Worm (Caenorhabditis elegans) whole organism, mixed stage, embryonic: Measurements from ENCODE around the gene nhx-3.

Experiments used
- M03D4.4 ChIP-seq: sonication (generic microtip); optimal IDR thresholded peaks from 2 replicates; lab custom pipeline; 2017; ENCODE audit warnings: mild to moderate bottlenecking, missing genetic modification characterization, missing compliant biosample characterization
- bed-3 ChIP-seq: fragments of 200-800 bp; sonication (Bioruptor generic); optimal IDR thresholded peaks from 3 replicates; lab custom pipeline; 2018; ENCODE audit warnings: mild to moderate bottlenecking, missing genetic modification characterization, moderate library complexity, missing compliant biosample characterization
- blmp-1 ChIP-seq: fragments of 150-350 bp; optimal IDR thresholded peaks from 2 replicates; lab custom pipeline; 2014; ENCODE audit warnings: missing biosample characterization, missing genetic modification characterization
- ceh-39 ChIP-seq: fragments of 150-350 bp; optimal IDR thresholded peaks from 2 replicates; lab custom pipeline; 2014; ENCODE audit warnings: missing biosample characterization, missing genetic modification characterization
- ceh-43 ChIP-seq: fragments of 200-800 bp; sonication (Bioruptor generic); optimal IDR thresholded peaks from 2 replicates; lab custom pipeline; 2018; ENCODE audit warnings: mild to moderate bottlenecking, missing genetic modification characterization, moderate library complexity, missing compliant biosample characterization
- ceh-83 ChIP-seq: fragments of 200-800 bp; sonication (Bioruptor generic); optimal IDR thresholded peaks from 2 replicates; lab custom pipeline; 2018; ENCODE audit warnings: mild to moderate bottlenecking, missing genetic modification characterization, missing compliant biosample characterization
- cnd-1 ChIP-seq: fragments of 200-800 bp; sonication (Bioruptor generic); optimal IDR thresholded peaks from 2 replicates; lab custom pipeline; 2018; ENCODE audit warnings: mild to moderate bottlenecking, missing genetic modification characterization, missing compliant biosample characterization
- elt-1 ChIP-seq: sonication (generic microtip); optimal IDR thresholded peaks from 2 replicates; lab custom pipeline; 2017; ENCODE audit warnings: missing genetic modification characterization, mild to moderate bottlenecking, missing compliant biosample characterization, antibody characterized with exemption, moderate library complexity, borderline replicate concordance; ENCODE audit not compliant: insufficient read depth
- elt-3 ChIP-seq: fragments of 150-350 bp; optimal IDR thresholded peaks from 2 replicates; lab custom pipeline; 2014; ENCODE audit warnings: missing biosample characterization, missing genetic modification characterization
- ham-2 ChIP-seq: fragments of 200-800 bp; sonication (Bioruptor generic); optimal IDR thresholded peaks from 2 replicates; lab custom pipeline; 2018; ENCODE audit warnings: mild to moderate bottlenecking, missing genetic modification characterization, missing compliant biosample characterization
- hlh-1 ChIP-seq: fragments of 150-350 bp; optimal IDR thresholded peaks from 2 replicates; lab custom pipeline; 2014; ENCODE audit warnings: missing biosample characterization, missing genetic modification reagents, missing genetic modification characterization
- lin-13 ChIP-seq: fragments of 150-350 bp; optimal IDR thresholded peaks from 2 replicates; lab custom pipeline; 2014; ENCODE audit warnings: missing biosample characterization, missing genetic modification characterization
- lin-32 ChIP-seq: fragments of 200-800 bp; sonication (Bioruptor generic); optimal IDR thresholded peaks from 2 replicates; lab custom pipeline; 2018; ENCODE audit warnings: mild to moderate bottlenecking, missing genetic modification characterization, missing compliant biosample characterization
- lsy-2 ChIP-seq: fragments of 150-350 bp; optimal IDR thresholded peaks from 2 replicates; lab custom pipeline; 2014; ENCODE audit warnings: missing biosample characterization, missing genetic modification characterization
- mab-5 ChIP-seq: fragments of 150-350 bp; optimal IDR thresholded peaks from 2 replicates; lab custom pipeline; 2014; ENCODE audit warnings: missing biosample characterization, missing genetic modification characterization
- mep-1 ChIP-seq: fragments of 150-350 bp; optimal IDR thresholded peaks from 2 replicates; lab custom pipeline; 2017; ENCODE audit warnings: missing biosample characterization, missing genetic modification reagents, missing genetic modification characterization, inconsistent platforms
- mls-2 ChIP-seq: sonication (generic microtip); optimal IDR thresholded peaks from 2 replicates; lab custom pipeline; 2016; ENCODE audit warnings: mild to moderate bottlenecking, missing genetic modification characterization, moderate library complexity, missing compliant biosample characterization
- nhr-12 ChIP-seq: fragments of 150-350 bp; optimal IDR thresholded peaks from 2 replicates; lab custom pipeline; 2014; ENCODE audit warnings: missing biosample characterization, missing genetic modification characterization
- nhr-2 ChIP-seq: fragments of 150-350 bp; optimal IDR thresholded peaks from 2 replicates; lab custom pipeline; 2014; ENCODE audit warnings: missing biosample characterization, missing genetic modification characterization
- nhr-237 ChIP-seq: fragments of 150-350 bp; optimal IDR thresholded peaks from 2 replicates; lab custom pipeline; 2014; ENCODE audit warnings: missing biosample characterization, missing genetic modification characterization
- nhr-28 ChIP-seq: fragments of 150-350 bp; optimal IDR thresholded peaks from 2 replicates; lab custom pipeline; 2014; ENCODE audit warnings: missing biosample characterization, missing genetic modification characterization
- nhr-76 ChIP-seq: sonication (generic microtip); optimal IDR thresholded peaks from 2 replicates; lab custom pipeline; 2017; ENCODE audit warnings: missing biosample characterization, missing genetic modification characterization
- sem-2 ChIP-seq: fragments of 200-800 bp; sonication (Bioruptor generic); optimal IDR thresholded peaks from 2 replicates; lab custom pipeline; 2018; ENCODE audit warnings: mild to moderate bottlenecking, missing genetic modification characterization, missing compliant biosample characterization
- sptf-1 ChIP-seq: sonication (generic microtip); optimal IDR thresholded peaks from 2 replicates; lab custom pipeline; 2017; ENCODE audit warnings: mild to moderate bottlenecking, missing genetic modification characterization, moderate library complexity, missing compliant biosample characterization
- tbx-8 ChIP-seq: fragments of 200-800 bp; sonication (Bioruptor generic); optimal IDR thresholded peaks from 2 replicates; lab custom pipeline; 2018; ENCODE audit warnings: mild to moderate bottlenecking, missing genetic modification characterization, moderate library complexity, missing compliant biosample characterization
- unc-120 ChIP-seq: sonication (generic microtip); optimal IDR thresholded peaks from 2 replicates; lab custom pipeline; 2017; ENCODE audit warnings: missing genetic modification characterization, missing compliant biosample characterization; ENCODE audit not compliant: poor library complexity, severe bottlenecking
- unc-39 ChIP-seq: fragments of 150-350 bp; optimal IDR thresholded peaks from 2 replicates; lab custom pipeline; 2014; ENCODE audit warnings: missing biosample characterization, missing genetic modification characterization
- unc-62 ChIP-seq: fragments of 150-350 bp; optimal IDR thresholded peaks from 2 replicates; lab custom pipeline; 2014; ENCODE audit warnings: missing biosample characterization, missing genetic modification reagents, missing genetic modification characterization
- zip-8 ChIP-seq: fragments of 150-350 bp; optimal IDR thresholded peaks from 2 replicates; lab custom pipeline; 2014; ENCODE audit warnings: missing biosample characterization, missing genetic modification characterization
- ztf-11 ChIP-seq: fragments of 150-350 bp; optimal IDR thresholded peaks from 2 replicates; lab custom pipeline; 2014; ENCODE audit warnings: missing biosample characterization, missing genetic modification characterization

The nhx-3 gene

DNA sequence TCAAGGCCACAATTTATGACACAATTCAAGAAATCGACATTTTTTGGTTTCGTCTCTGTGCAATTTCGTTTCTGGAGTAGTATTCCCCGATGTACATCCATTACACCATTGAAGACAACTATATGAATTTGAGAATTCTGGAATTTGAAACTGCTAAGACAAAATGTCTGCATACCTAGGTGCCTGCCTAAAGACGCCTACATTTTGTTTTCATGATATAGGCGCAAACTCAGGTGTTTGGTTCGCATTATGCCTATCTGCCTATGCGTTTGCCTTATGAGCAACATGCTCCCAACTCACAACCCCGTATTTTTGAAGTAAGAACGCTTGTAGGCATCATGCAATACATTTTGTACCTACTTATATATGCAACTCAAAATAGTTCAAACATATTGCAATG, 25.6 kb upstream of the nhx-3 start, which contains the start of gene F19F10.14:
Gene F19F10.14, minus strand, starts transcription at position 101 of the 400 bp plus-strand sequence.
- TF ChIP-seq nhr-237 (tag; lab: Kevin White, UChicago), result no peak
- no peak for TF ChIP-seq nhr-2
- no peak for TF ChIP-seq ceh-83 (GFP tag; lab: Kevin White, UChicago)
- TF ChIP-seq blmp-1 (tag; lab: Kevin White, UChicago), result no peak
- no peak for TF ChIP-seq elt-3 (tag; lab: Kevin White, UChicago)
- TF ChIP-seq unc-39 (tag; lab: Kevin White, UChicago), result no peak
- no peak for TF ChIP-seq bed-3 (GFP tag; lab: Kevin White, UChicago)
- no peak for TF ChIP-seq tbx-8
- no peak for TF ChIP-seq mep-1 (tag; lab: Kevin White, UChicago)
- no peak for TF ChIP-seq ham-2 (GFP tag; lab: Kevin White, UChicago)
- no peak for TF ChIP-seq M03D4.4 (tag; lab: Kevin White, UChicago)
- no peak for TF ChIP-seq elt-1 (tag; lab: Kevin White, UChicago)
- no peak for TF ChIP-seq ztf-11 (tag; lab: Kevin White, UChicago)
- TF ChIP-seq, all 35 proteins: peak for 0

DNA sequence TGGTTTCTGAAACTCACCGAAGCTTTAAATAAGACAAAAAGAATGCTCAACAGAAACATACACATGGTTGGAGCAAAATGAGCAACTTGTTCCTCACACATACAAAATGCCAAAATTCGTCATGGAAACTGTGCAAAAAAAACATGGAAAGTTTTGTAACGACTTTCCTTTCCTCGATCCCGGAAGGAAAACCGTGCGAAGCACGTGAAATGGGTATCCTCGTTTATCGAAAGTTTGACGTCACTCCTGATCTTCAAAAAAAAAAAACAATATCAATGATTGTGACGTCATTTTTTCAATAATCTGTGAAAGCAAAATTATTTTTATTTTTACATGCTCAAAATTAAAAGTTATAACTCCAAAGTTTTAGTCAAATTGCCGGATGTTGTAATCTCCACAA, 25.0 kb upstream of the nhx-3 start, which contains the start of gene clec-212:
Gene clec-212, minus strand, starts transcription at position 101 of the 400 bp plus-strand sequence.
- TF ChIP-seq zip-8 (peak; percentile 54), elt-3 (tag; lab: Kevin White, UChicago) (no peak)
- TF ChIP-seq, all 35 proteins: peak for 1

DNA sequence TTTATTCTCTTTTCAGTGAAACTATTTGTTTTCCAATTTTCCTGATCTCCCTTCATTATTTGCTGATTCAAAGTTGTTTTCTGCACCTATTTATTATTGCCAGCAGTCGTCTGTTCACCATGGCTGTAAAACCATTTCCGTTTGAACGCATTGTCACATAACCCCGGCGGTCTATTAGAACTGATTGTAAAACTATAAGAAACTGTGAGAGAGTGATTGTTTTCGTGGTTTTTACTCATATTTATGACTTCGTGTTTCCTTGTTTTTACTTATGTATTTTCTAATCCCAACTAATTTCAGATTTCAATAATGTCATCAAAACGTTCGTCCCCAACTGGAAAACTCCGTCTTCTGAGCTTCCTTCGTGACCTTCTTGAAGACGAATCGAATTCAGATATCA, 17.6 kb upstream of the nhx-3 start, which contains the start of gene F19F10.1:
Gene F19F10.1, plus strand, starts transcription at position 301 of the 400 bp plus-strand sequence.
- no peak for TF ChIP-seq hlh-1
- TF ChIP-seq nhr-2, result no peak
- TF ChIP-seq, all 35 proteins: peak for 0

DNA sequence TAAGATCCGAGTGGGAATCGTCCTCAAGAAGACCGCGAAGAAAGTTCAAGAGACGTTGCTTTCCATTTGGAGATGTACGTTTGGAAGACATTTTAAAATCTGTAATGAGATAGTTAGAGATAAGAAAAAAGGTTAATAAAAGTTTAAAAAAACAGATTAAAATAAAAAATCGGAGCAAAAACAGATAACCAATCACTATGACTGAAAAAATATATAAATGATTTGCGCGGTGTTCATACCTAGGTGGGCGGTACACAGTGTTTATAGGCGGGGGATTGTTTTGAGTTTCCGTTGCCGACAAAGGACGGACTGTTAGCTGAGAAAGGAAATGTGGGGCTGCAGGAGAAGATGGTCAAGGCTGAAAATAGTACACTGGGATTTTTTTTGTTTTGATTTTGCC, 13.4 kb upstream of the nhx-3 start, which contains the start of gene ets-7:
Gene ets-7, minus strand, starts transcription at position 101 of the 400 bp plus-strand sequence.
- no peak for TF ChIP-seq blmp-1 (tag; lab: Kevin White, UChicago)
- TF ChIP-seq hlh-1, result no peak
- no peak for TF ChIP-seq nhr-28 (tag; lab: Kevin White, UChicago)
- TF ChIP-seq zip-8, result no peak
- no peak for TF ChIP-seq nhr-76 (tag; lab: Kevin White, UChicago)
- no peak for TF ChIP-seq mls-2 (tag; lab: Kevin White, UChicago)
- TF ChIP-seq lin-32, result no peak
- no peak for TF ChIP-seq ztf-11 (tag; lab: Kevin White, UChicago)
- TF ChIP-seq ceh-39 (tag; lab: Kevin White, UChicago), result no peak
- no peak for TF ChIP-seq unc-120
- no peak for TF ChIP-seq sem-2 (GFP tag; lab: Kevin White, UChicago)
- TF ChIP-seq bed-3 (GFP tag; lab: Kevin White, UChicago), result no peak

DNA sequence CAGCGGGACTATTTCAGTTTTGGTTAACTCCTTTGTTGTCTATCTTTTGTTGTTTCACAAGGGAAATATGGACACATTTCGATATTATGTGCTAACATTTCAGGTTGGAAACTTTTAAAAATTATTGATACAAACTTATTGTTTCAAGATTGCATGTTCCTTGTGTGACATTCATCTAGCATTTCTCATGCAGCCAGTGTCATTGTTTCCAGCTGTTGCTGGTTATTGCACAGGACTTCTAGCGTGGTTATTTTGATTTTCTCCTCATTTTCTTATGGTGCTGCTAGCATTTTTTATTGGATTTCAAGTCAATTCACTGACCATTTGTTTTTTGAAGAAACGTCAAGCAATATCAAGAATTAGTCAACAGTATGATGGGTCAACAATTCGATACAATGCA, 10.6 kb upstream of the nhx-3 start:
- TF ChIP-seq nhr-237 (tag; lab: Kevin White, UChicago) (no peak), ztf-11 (tag; lab: Kevin White, UChicago) (no peak), ham-2 (GFP tag; lab: Kevin White, UChicago) (no peak), mls-2 (tag; lab: Kevin White, UChicago) (no peak), unc-39 (tag; lab: Kevin White, UChicago) (no peak), lsy-2 (no peak), cnd-1 (tag; lab: Kevin White, UChicago) (no peak), hlh-1 (no peak), elt-3 (tag; lab: Kevin White, UChicago) (no peak), mab-5 (tag; lab: Kevin White, UChicago) (no peak), tbx-8 (no peak), zip-8 (no peak), nhr-76 (tag; lab: Kevin White, UChicago) (no peak), bed-3 (GFP tag; lab: Kevin White, UChicago) (no peak), nhr-12 (tag; lab: Kevin White, UChicago) (no peak), unc-62 (no peak), ceh-43 (GFP tag; lab: Kevin White, UChicago) (no peak), lin-13 (tag; lab: Kevin White, UChicago) (no peak), elt-1 (tag; lab: Kevin White, UChicago) (no peak), sptf-1 (tag; lab: Kevin White, UChicago) (no peak)
